Fruit fly (Drosophila melanogaster) whole organism, embryonic: Measurements from ENCODE around the gene CG5902.

Experiments
- Antp ChIP-seq: fragments of 200-800 bp; sonication (Bioruptor generic); optimal IDR thresholded peaks from 3 replicates; lab custom pipeline; 2016; ENCODE audit warnings: missing biosample characterization, missing genetic modification characterization
- Blimp-1 ChIP-seq: fragments of 200-800 bp; sonication (Bioruptor generic); optimal IDR thresholded peaks from 3 replicates; lab custom pipeline; 2018; ENCODE audit warnings: missing biosample characterization, missing genetic modification characterization, mild to moderate bottlenecking, moderate library complexity, missing genetic modification reagents
- C15 ChIP-seq: fragments of 200-800 bp; sonication (Bioruptor generic); IDR thresholded peaks from 3 replicates; pipeline ENCODE4 v1.3.6; 2022; ENCODE audit warnings: missing biosample characterization, missing genetic modification characterization
- CG11504 ChIP-seq: fragments of 200-800 bp; sonication (Bioruptor generic); optimal IDR thresholded peaks from 3 replicates; lab custom pipeline; 2019; ENCODE audit warnings: missing biosample characterization, mild to moderate bottlenecking, missing genetic modification characterization, moderate library complexity
- CG12942 ChIP-seq: fragments of 200-800 bp; sonication (Bioruptor generic); optimal IDR thresholded peaks from 3 replicates; lab custom pipeline; 2016; ENCODE audit warnings: missing biosample characterization, missing genetic modification characterization
- CG13424 ChIP-seq: fragments of 200-800 bp; sonication (Bioruptor generic); optimal IDR thresholded peaks from 2 replicates; lab custom pipeline; 2019; ENCODE audit warnings: missing biosample characterization, mild to moderate bottlenecking, missing genetic modification characterization, moderate library complexity
- CG17186 ChIP-seq: fragments of 200-800 bp; sonication (Bioruptor generic); optimal IDR thresholded peaks from 3 replicates; lab custom pipeline; 2017; ENCODE audit warnings: missing biosample characterization, missing genetic modification reagents, missing genetic modification characterization
- CG2116 ChIP-seq: fragments of 200-800 bp; sonication (Bioruptor generic); optimal IDR thresholded peaks from 3 replicates; lab custom pipeline; 2018; ENCODE audit warnings: missing biosample characterization, mild to moderate bottlenecking, missing genetic modification characterization
- CG2678 ChIP-seq: fragments of 200-800 bp; sonication (Bioruptor generic); optimal IDR thresholded peaks from 3 replicates; lab custom pipeline; 2019; ENCODE audit warnings: missing biosample characterization, mild to moderate bottlenecking, missing genetic modification characterization, moderate library complexity
- CG2712 ChIP-seq: fragments of 200-800 bp; optimal IDR thresholded peaks from 3 replicates; lab custom pipeline; 2019; ENCODE audit warnings: missing biosample characterization, mild to moderate bottlenecking, missing genetic modification characterization, moderate library complexity
- CG2889 ChIP-seq: fragments of 200-800 bp; sonication (Bioruptor generic); IDR thresholded peaks from 3 replicates; pipeline ENCODE4 v1.3.6; 2022; ENCODE audit warnings: missing biosample characterization, missing genetic modification characterization
- CG32767 ChIP-seq: fragments of 200-800 bp; sonication (Bioruptor generic); IDR thresholded peaks from 2 replicates; pipeline ENCODE4 v1.3.6; 2022; ENCODE audit warnings: missing biosample characterization, missing genetic modification characterization
- CG3847 ChIP-seq: fragments of 200-800 bp; sonication (Bioruptor generic); IDR thresholded peaks from 2 replicates; pipeline ENCODE4 v1.3.6; 2022; ENCODE audit warnings: missing biosample characterization, missing genetic modification characterization
- CG8089 ChIP-seq: fragments of 200-800 bp; sonication (Bioruptor generic); optimal IDR thresholded peaks from 3 replicates; lab custom pipeline; 2016; ENCODE audit warnings: missing biosample characterization, missing genetic modification characterization
- CG8290 ChIP-seq, 3 experiments: fragments of 200-800 bp; sonication (Bioruptor generic); optimal IDR thresholded peaks; 2 replicates each; lab custom pipeline; 2016 to 2019; ENCODE audit warnings: missing biosample characterization in 3 of 3, missing genetic modification characterization in 3 of 3, mild to moderate bottlenecking in 2 of 3, moderate library complexity in 1 of 3
- CG8359 ChIP-seq: fragments of 200-800 bp; sonication (Bioruptor generic); optimal IDR thresholded peaks from 2 replicates; lab custom pipeline; 2017; ENCODE audit warnings: missing biosample characterization, mild to moderate bottlenecking, missing genetic modification characterization, borderline replicate concordance
- D19B ChIP-seq: fragments of 200-800 bp; sonication (Bioruptor generic); optimal IDR thresholded peaks from 2 replicates; lab custom pipeline; 2017; ENCODE audit warnings: missing biosample characterization, mild to moderate bottlenecking, missing genetic modification characterization
- Dp ChIP-seq: fragments of 200-800 bp; sonication (Bioruptor generic); optimal IDR thresholded peaks from 2 replicates; lab custom pipeline; 2018; ENCODE audit warnings: missing biosample characterization, mild to moderate bottlenecking, missing genetic modification characterization, moderate library complexity
- Fer1 ChIP-seq: fragments of 200-800 bp; sonication (Bioruptor generic); optimal IDR thresholded peaks from 2 replicates; lab custom pipeline; 2017; ENCODE audit warnings: missing biosample characterization, mild to moderate bottlenecking, missing genetic modification characterization
- HLH3B ChIP-seq: fragments of 200-800 bp; sonication (Bioruptor generic); IDR thresholded peaks from 2 replicates; pipeline ENCODE4 v1.3.6; 2022; ENCODE audit warnings: missing biosample characterization, missing genetic modification characterization
- Mad ChIP-seq: fragments of 200-800 bp; sonication (Bioruptor generic); optimal IDR thresholded peaks from 2 replicates; lab custom pipeline; 2016; ENCODE audit warnings: missing biosample characterization, missing genetic modification characterization
- NC2β ChIP-seq: fragments of 200-800 bp; sonication (Bioruptor generic); optimal IDR thresholded peaks from 2 replicates; lab custom pipeline; 2016; ENCODE audit warnings: missing biosample characterization, missing genetic modification characterization
- NK7.1 ChIP-seq: fragments of 200-800 bp; sonication (Bioruptor generic); optimal IDR thresholded peaks from 3 replicates; lab custom pipeline; 2016; ENCODE audit warnings: missing biosample characterization, missing genetic modification characterization
- Oli ChIP-seq: fragments of 200-800 bp; sonication (Bioruptor generic); optimal IDR thresholded peaks from 2 replicates; lab custom pipeline; 2018; ENCODE audit warnings: missing biosample characterization, mild to moderate bottlenecking, missing genetic modification characterization, moderate library complexity
- Ravus ChIP-seq: fragments of 200-800 bp; sonication (Bioruptor generic); IDR thresholded peaks from 2 replicates; pipeline ENCODE4 v1.3.6; 2022; ENCODE audit warnings: missing biosample characterization, missing genetic modification characterization
- Scr ChIP-seq: fragments of 200-800 bp; sonication (Bioruptor generic); IDR thresholded peaks from 2 replicates; pipeline ENCODE4 v1.3.6; 2022; ENCODE audit warnings: missing biosample characterization, missing genetic modification characterization; ENCODE audit not compliant: partially characterized antibody
- Ssrp ChIP-seq: fragments of 200-800 bp; sonication (Bioruptor generic); optimal IDR thresholded peaks from 2 replicates; lab custom pipeline; 2018; ENCODE audit warnings: missing biosample characterization, mild to moderate bottlenecking, missing genetic modification characterization, moderate library complexity
- Vsx1 ChIP-seq: fragments of 200-800 bp; sonication (Bioruptor generic); optimal IDR thresholded peaks from 2 replicates; lab custom pipeline; 2017; ENCODE audit warnings: missing biosample characterization, mild to moderate bottlenecking, missing genetic modification characterization, missing genetic modification reagents
- ap ChIP-seq: fragments of 200-800 bp; sonication (Bioruptor generic); IDR thresholded peaks from 2 replicates; pipeline ENCODE4 v1.3.6; 2022; ENCODE audit warnings: missing biosample characterization, missing genetic modification characterization
- bsh ChIP-seq, 2 experiments: fragments of 200-800 bp; sonication (Bioruptor generic); optimal IDR thresholded peaks; 2 replicates each; lab custom pipeline; 2017 to 2018; ENCODE audit warnings: mild to moderate bottlenecking in 2 of 2, missing biosample characterization in 2 of 2, missing genetic modification characterization in 2 of 2, moderate library complexity in 1 of 2
- btn ChIP-seq: fragments of 200-800 bp; sonication (Bioruptor generic); optimal IDR thresholded peaks from 2 replicates; lab custom pipeline; 2016; ENCODE audit warnings: missing biosample characterization, missing genetic modification characterization
- cg ChIP-seq: fragments of 200-800 bp; sonication (Bioruptor generic); optimal IDR thresholded peaks from 3 replicates; lab custom pipeline; 2019; ENCODE audit warnings: missing biosample characterization, mild to moderate bottlenecking, missing genetic modification characterization, moderate library complexity
- chinmo ChIP-seq: fragments of 200-800 bp; sonication (Bioruptor generic); IDR thresholded peaks from 4 replicates; pipeline ENCODE4 v1.3.6; 2022; ENCODE audit warnings: missing biosample characterization, missing genetic modification characterization; ENCODE audit not compliant: partially characterized antibody
- dati ChIP-seq: fragments of 200-800 bp; sonication (Bioruptor generic); IDR thresholded peaks from 2 replicates; pipeline ENCODE4 v1.3.6; 2022; ENCODE audit warnings: missing biosample characterization, missing genetic modification characterization
- dm ChIP-seq: fragments of 200-800 bp; sonication (Bioruptor generic); optimal IDR thresholded peaks from 3 replicates; lab custom pipeline; 2016; ENCODE audit warnings: missing biosample characterization, missing genetic modification characterization
- exex ChIP-seq: fragments of 200-800 bp; sonication (Bioruptor generic); optimal IDR thresholded peaks from 4 replicates; lab custom pipeline; 2018; ENCODE audit warnings: missing biosample characterization, mild to moderate bottlenecking, missing genetic modification characterization, moderate library complexity
- her ChIP-seq: fragments of 200-800 bp; sonication (Bioruptor generic); optimal IDR thresholded peaks from 2 replicates; lab custom pipeline; 2016; ENCODE audit warnings: missing biosample characterization, missing genetic modification characterization
- ind ChIP-seq: fragments of 200-800 bp; sonication (Bioruptor generic); optimal IDR thresholded peaks from 3 replicates; lab custom pipeline; 2016; ENCODE audit warnings: missing biosample characterization, missing genetic modification characterization
- inv ChIP-seq: fragments of 200-800 bp; sonication (Bioruptor generic); IDR thresholded peaks from 2 replicates; pipeline ENCODE4 v1.3.6; 2022; ENCODE audit warnings: missing biosample characterization, missing genetic modification characterization; ENCODE audit not compliant: partially characterized antibody
- ken ChIP-seq: fragments of 200-800 bp; sonication (Bioruptor generic); IDR thresholded peaks from 3 replicates; pipeline ENCODE4 v1.3.6; 2022; ENCODE audit warnings: missing biosample characterization, missing genetic modification characterization
- nerfin-1 ChIP-seq: fragments of 200-800 bp; sonication (Bioruptor generic); optimal IDR thresholded peaks from 3 replicates; lab custom pipeline; 2019; ENCODE audit warnings: missing biosample characterization, mild to moderate bottlenecking, missing genetic modification characterization, moderate library complexity
- nmo ChIP-seq: fragments of 200-800 bp; sonication (Bioruptor generic); optimal IDR thresholded peaks from 2 replicates; lab custom pipeline; 2018; ENCODE audit warnings: missing biosample characterization, mild to moderate bottlenecking, missing genetic modification characterization, moderate library complexity
- pfk ChIP-seq: fragments of 200-800 bp; sonication (Bioruptor generic); optimal IDR thresholded peaks from 2 replicates; lab custom pipeline; 2018; ENCODE audit warnings: missing biosample characterization, mild to moderate bottlenecking, missing genetic modification characterization, moderate library complexity
- ranshi ChIP-seq: fragments of 200-800 bp; sonication (Bioruptor generic); IDR thresholded peaks from 2 replicates; pipeline ENCODE4 v1.3.6; 2022; ENCODE audit warnings: missing biosample characterization, missing genetic modification characterization
- sens-2 ChIP-seq: fragments of 200-800 bp; sonication (Bioruptor generic); IDR thresholded peaks from 2 replicates; pipeline ENCODE4 v1.3.6; 2022; ENCODE audit warnings: missing biosample characterization, missing genetic modification characterization
- sim ChIP-seq: fragments of 200-800 bp; sonication (Bioruptor generic); IDR thresholded peaks from 2 replicates; pipeline ENCODE4 v1.3.6; 2022; ENCODE audit warnings: missing biosample characterization, missing genetic modification characterization
- vfl ChIP-seq: fragments of 200-800 bp; sonication (Bioruptor generic); optimal IDR thresholded peaks from 2 replicates; lab custom pipeline; 2016; ENCODE audit warnings: missing biosample characterization, missing genetic modification characterization
- wor ChIP-seq: fragments of 200-800 bp; sonication (Bioruptor generic); IDR thresholded peaks from 2 replicates; pipeline ENCODE4 v1.3.6; 2022; ENCODE audit warnings: missing biosample characterization, missing genetic modification characterization
- zfh1 ChIP-seq: fragments of 200-800 bp; sonication (Bioruptor generic); IDR thresholded peaks from 3 replicates; pipeline ENCODE4 v1.3.6; 2022; ENCODE audit warnings: missing biosample characterization, missing genetic modification characterization

The CG5902 gene

dm6 chr3R:24025715-24026467 lies 39.4 kb downstream of the CG5902 start (continued):
- TF ChIP-seq btn (GFP tag; lab: Kevin White, UChicago) (no peak), dati (GFP tag; lab: Robert Waterston, UW) (no peak), Ssrp (peak; percentile 29), cg (no peak), Mad (GFP tag; lab: Kevin White, UChicago) (no peak), Scr (GFP tag; lab: Robert Waterston, UW) (no peak), nerfin-1 (tag; lab: Kevin White, UChicago) (no peak), Dp (GFP tag; lab: Kevin White, UChicago) (no peak), CG12942 (GFP tag; lab: Kevin White, UChicago) (no peak), CG2116 (no peak), sens-2 (GFP tag; lab: Robert Waterston, UW) (no peak), CG13424 (tag; lab: Kevin White, UChicago) (peak; percentile 43), chinmo (GFP tag; lab: Robert Waterston, UW) (no peak), wor (GFP tag; lab: Robert Waterston, UW) (no peak), ken (GFP tag; lab: Robert Waterston, UW) (no peak), bsh (GFP tag; optimal IDR thresholded peaks at IDR 0.05; lab: Kevin White, UChicago) (peak in 1 of 2 experiments; percentile 65), CG2889 (no peak), CG11504 (tag; lab: Kevin White, UChicago) (peak; percentile 66), ranshi (GFP tag; lab: Robert Waterston, UW) (no peak), CG2678 (tag; lab: Kevin White, UChicago) (peak; percentile 62), sim (GFP tag; lab: Robert Waterston, UW) (no peak), vfl (no peak), ap (GFP tag; lab: Robert Waterston, UW) (peak; percentile 25; the same call in 1 of the 2 replicates), Blimp-1 (GFP tag; lab: Kevin White, UChicago) (no peak), pfk (no peak), CG17186 (GFP tag; lab: Kevin White, UChicago) (no peak), exex (no peak), NK7.1 (GFP tag; lab: Kevin White, UChicago) (peak; percentile 17), CG32767 (GFP tag; lab: Robert Waterston, UW) (no peak), zfh1 (GFP tag; lab: Robert Waterston, UW) (no peak), NC2β (GFP tag; lab: Kevin White, UChicago) (no peak), CG8359 (GFP tag; lab: Kevin White, UChicago) (no peak), ind (GFP tag; lab: Kevin White, UChicago) (no peak), inv (no peak), Fer1 (GFP tag; lab: Kevin White, UChicago) (no peak), HLH3B (GFP tag; lab: Robert Waterston, UW) (0 out of 2 replicates have a peak, but pooled peaks have one; percentile 14), her (GFP tag; lab: Kevin White, UChicago) (no peak), Antp (GFP tag; lab: Kevin White, UChicago) (no peak), dm (GFP tag; lab: Kevin White, UChicago) (no peak), D19B (GFP tag; lab: Kevin White, UChicago) (peak; percentile 55), CG8290 (GFP tag; optimal IDR thresholded peaks at IDR 0.05; lab: Kevin White, UChicago) (no peak), CG8290 (tag; optimal IDR thresholded peaks at IDR 0.05; lab: Kevin White, UChicago) (peak in 1 of 2 experiments; percentile 29), C15 (no peak), CG8089 (GFP tag; lab: Kevin White, UChicago) (no peak), nmo (GFP tag; lab: Kevin White, UChicago) (peak; percentile 47), Oli (tag; lab: Kevin White, UChicago) (peak; percentile 40), CG3847 (GFP tag; lab: Robert Waterston, UW) (no peak), Vsx1 (GFP tag; lab: Kevin White, UChicago) (no peak), Ravus (GFP tag; lab: Robert Waterston, UW) (no peak), CG2712 (peak; percentile 65)
